Fruit fly (Drosophila melanogaster) whole organism, wandering third instar larva: ENCODE results near the gene fog.
"Not testable (repeated sequence)": the region's sequence is repeated elsewhere in the genome, so short reads cannot be mapped to it uniquely, and the experiment has no call there.

ENCODE experiments used
- Abd-B ChIP-seq: fragments of >200 bp; optimal IDR thresholded peaks from 2 replicates; lab custom pipeline; 2017; ENCODE audit warnings: missing biosample characterization, missing genetic modification characterization
- CG9705 ChIP-seq: fragments of 200-800 bp; sonication (Bioruptor generic); optimal IDR thresholded peaks from 2 replicates; lab custom pipeline; 2018; ENCODE audit warnings: missing biosample characterization, mild to moderate bottlenecking, missing genetic modification characterization
- CrebA ChIP-seq: fragments of 200-800 bp; sonication (Bioruptor generic); optimal IDR thresholded peaks from 2 replicates; lab custom pipeline; 2016; ENCODE audit warnings: missing biosample characterization, mild to moderate bottlenecking, missing genetic modification characterization, borderline replicate concordance
- Dif ChIP-seq: fragments of 200-275, 200-300 bp; sonication (Bioruptor generic); optimal IDR thresholded peaks from 2 replicates; lab custom pipeline; 2018; ENCODE audit warnings: missing biosample characterization, missing genetic modification characterization; ENCODE audit not compliant: partially characterized antibody
- GATAd ChIP-seq: sonication (Bioruptor generic); optimal IDR thresholded peaks from 2 replicates; lab custom pipeline; 2016; ENCODE audit warnings: missing biosample characterization, missing genetic modification characterization
- Hnf4 ChIP-seq: fragments of 200-800 bp; sonication (Bioruptor generic); optimal IDR thresholded peaks from 2 replicates; lab custom pipeline; 2016; ENCODE audit warnings: missing biosample characterization, mild to moderate bottlenecking, missing genetic modification characterization
- Hr78 ChIP-seq: fragments of >200 bp; optimal IDR thresholded peaks from 2 replicates; lab custom pipeline; 2017; ENCODE audit warnings: missing biosample characterization, missing genetic modification characterization
- Hr83 ChIP-seq: fragments of 200-300 bp; sonication (Bioruptor generic); optimal IDR thresholded peaks from 2 replicates; lab custom pipeline; 2016; ENCODE audit warnings: missing biosample characterization, mild to moderate bottlenecking, missing genetic modification characterization, moderate library complexity; ENCODE audit not compliant: poor library complexity, severe bottlenecking
- Mio ChIP-seq: sonication (Bioruptor generic); optimal IDR thresholded peaks from 2 replicates; lab custom pipeline; 2016; ENCODE audit warnings: missing biosample characterization, missing genetic modification characterization
- Myc ChIP-seq: fragments of >200 bp; optimal IDR thresholded peaks from 2 replicates; lab custom pipeline; 2017
- Rel ChIP-seq, 2 experiments: fragments of 200-800 bp; sonication (Bioruptor generic) in 1 of 2; optimal IDR thresholded peaks; 2 replicates in 1 of 2; 3 replicates in 1 of 2; lab custom pipeline; 2016 to 2019; ENCODE audit warnings: mild to moderate bottlenecking in 2 of 2, missing biosample characterization in 2 of 2, missing genetic modification characterization in 2 of 2, moderate library complexity in 1 of 2
- Sp1 ChIP-seq: fragments of 200-800 bp; sonication (Bioruptor generic); optimal IDR thresholded peaks from 3 replicates; lab custom pipeline; 2019; ENCODE audit warnings: missing biosample characterization, mild to moderate bottlenecking, missing genetic modification characterization, moderate library complexity
- br ChIP-seq: fragments of 200-800 bp; sonication (Bioruptor generic); optimal IDR thresholded peaks from 2 replicates; lab custom pipeline; 2016; ENCODE audit warnings: missing biosample characterization, missing genetic modification characterization
- brk ChIP-seq: fragments of 200-800 bp; sonication (Bioruptor generic); optimal IDR thresholded peaks from 2 replicates; lab custom pipeline; 2016; ENCODE audit warnings: missing biosample characterization, mild to moderate bottlenecking, missing genetic modification characterization
- dl ChIP-seq, 2 experiments: fragments of 175-275, 200-275 bp in 1 of 2; fragments of 200-275 bp in 1 of 2; sonication (Bioruptor generic); optimal IDR thresholded peaks; lab custom pipeline; 2018; ENCODE audit warnings: mild to moderate bottlenecking in 2 of 2, missing biosample characterization in 2 of 2, missing genetic modification characterization in 2 of 2, moderate library complexity in 2 of 2; ENCODE audit not compliant: partially characterized antibody in 2 of 2, insufficient read depth in 1 of 2
- dmrt93B ChIP-seq: fragments of 200-800 bp; sonication (Bioruptor generic); optimal IDR thresholded peaks from 2 replicates; lab custom pipeline; 2018; ENCODE audit warnings: missing biosample characterization, mild to moderate bottlenecking, missing genetic modification characterization
- dsf ChIP-seq: sonication (Bioruptor generic); optimal IDR thresholded peaks from 2 replicates; lab custom pipeline; 2016; ENCODE audit warnings: missing biosample characterization, missing genetic modification characterization, borderline replicate concordance
- foxo ChIP-seq, 2 experiments: fragments of 200-800 bp; sonication (Bioruptor generic); optimal IDR thresholded peaks; 2 replicates in 1 of 2; 3 replicates in 1 of 2; lab custom pipeline; 2016 to 2017; ENCODE audit warnings: missing biosample characterization in 2 of 2, missing genetic modification characterization in 2 of 2
- fru ChIP-seq: fragments of 200-800 bp; sonication (Bioruptor generic); optimal IDR thresholded peaks from 3 replicates; lab custom pipeline; 2016; ENCODE audit warnings: missing biosample characterization, mild to moderate bottlenecking, missing genetic modification characterization
- h ChIP-seq: fragments of 200-800 bp; sonication (Bioruptor generic); optimal IDR thresholded peaks from 3 replicates; lab custom pipeline; 2016; ENCODE audit warnings: missing biosample characterization, mild to moderate bottlenecking, missing genetic modification characterization
- pan ChIP-seq: fragments of >200 bp; optimal IDR thresholded peaks from 2 replicates; lab custom pipeline; 2017
- rgr ChIP-seq: fragments of 200-800 bp; sonication (Bioruptor generic); optimal IDR thresholded peaks from 3 replicates; lab custom pipeline; 2016; ENCODE audit warnings: missing biosample characterization, mild to moderate bottlenecking, missing genetic modification characterization
- sage ChIP-seq: fragments of 200-800 bp; sonication (Bioruptor generic); optimal IDR thresholded peaks from 2 replicates; lab custom pipeline; 2016; ENCODE audit warnings: missing biosample characterization, mild to moderate bottlenecking, missing genetic modification characterization
- tai ChIP-seq: sonication (Bioruptor generic); optimal IDR thresholded peaks from 2 replicates; lab custom pipeline; 2016; ENCODE audit warnings: missing biosample characterization, missing genetic modification characterization
- usp ChIP-seq: fragments of >200 bp; optimal IDR thresholded peaks from 2 replicates; lab custom pipeline; 2017; ENCODE audit warnings: missing biosample characterization, missing genetic modification characterization
- woc ChIP-seq: sonication (Bioruptor generic); optimal IDR thresholded peaks from 2 replicates; lab custom pipeline; 2016; ENCODE audit warnings: missing biosample characterization, mild to moderate bottlenecking, missing genetic modification characterization

fog gene

DNA sequence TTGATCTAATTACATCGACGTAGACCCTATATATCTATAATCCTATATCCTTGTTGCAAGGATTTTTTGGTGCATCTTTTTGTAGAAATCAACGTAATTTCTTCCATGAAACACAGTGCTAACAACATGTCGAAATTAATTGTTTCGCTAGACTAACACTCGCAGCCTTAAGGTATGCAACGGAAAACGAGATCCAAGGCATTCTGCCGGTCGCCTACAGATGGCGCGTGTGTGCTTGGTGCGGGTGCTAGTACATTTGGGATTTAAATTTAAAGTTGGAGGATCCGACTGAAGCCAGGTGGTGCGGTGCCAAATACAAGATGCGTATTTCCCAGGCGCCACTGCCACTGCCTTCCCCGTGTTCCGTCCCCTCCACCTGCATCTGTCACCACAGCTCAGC, 30.3 kb downstream of the fog start:
- no peak for TF ChIP-seq woc (GFP tag; lab: Kevin White, UChicago)
- no peak for TF ChIP-seq dsf
- TF ChIP-seq dmrt93B = no peak
- TF ChIP-seq Hr83 = no peak
- TF ChIP-seq br (GFP tag; lab: Kevin White, UChicago) = no peak
- TF ChIP-seq fru = no peak
- no peak for TF ChIP-seq Dif (GFP tag; lab: Kevin White, UChicago)
- no peak for TF ChIP-seq Myc (lab: Kevin White, UChicago)
- no peak for TF ChIP-seq pan
- no peak for TF ChIP-seq rgr (GFP tag; lab: Kevin White, UChicago)
- no peak for TF ChIP-seq GATAd (GFP tag; lab: Kevin White, UChicago)
- TF ChIP-seq Rel (GFP tag; optimal IDR thresholded peaks at IDR 0.05; lab: Kevin White, UChicago) = no peak
- no peak for TF ChIP-seq Rel (tag; optimal IDR thresholded peaks at IDR 0.05; lab: Kevin White, UChicago)

DNA sequence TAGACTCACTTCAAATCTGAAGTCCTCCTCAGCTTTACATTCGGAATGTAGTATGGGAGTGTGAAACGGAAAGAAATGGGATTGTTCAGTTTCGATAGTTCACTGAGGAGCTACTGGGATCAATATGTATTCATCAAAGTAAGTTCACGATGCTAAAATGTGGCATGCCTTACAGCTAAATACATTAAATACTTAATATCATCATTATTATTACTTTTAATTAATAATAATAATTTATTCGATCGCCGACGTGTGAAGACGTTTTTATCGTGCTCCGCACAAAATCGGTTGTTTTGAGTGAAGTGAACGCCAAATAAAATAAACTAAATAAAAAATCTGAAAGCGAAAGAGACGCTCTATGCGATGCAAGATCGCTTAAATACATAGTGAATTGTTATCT, 43.2 kb downstream of the fog start, which contains the start of gene CG12446:
Gene CG12446 (minus strand): TSS at position 101 of the 400 bp plus-strand sequence.
- not testable (repeated sequence) for TF ChIP-seq Hr78, Mio, br (GFP tag; lab: Kevin White, UChicago)

DNA sequence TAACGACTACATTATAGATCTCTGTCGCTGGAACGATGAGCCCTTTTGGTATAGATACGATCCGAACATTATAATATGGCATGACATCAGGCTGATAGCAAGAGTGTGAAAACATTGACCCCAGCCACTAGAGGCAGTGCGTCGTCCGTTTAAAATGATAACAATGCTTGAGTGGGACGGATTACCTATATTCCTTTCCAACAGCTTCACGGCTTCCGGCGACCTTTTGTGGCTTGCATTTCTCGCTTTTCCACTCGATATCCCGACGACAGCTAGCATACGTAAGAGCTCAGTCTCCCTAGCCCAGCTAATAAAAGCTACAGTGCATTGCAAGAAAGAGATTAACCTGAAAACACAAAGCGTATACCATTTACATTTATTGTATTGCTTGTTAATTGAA, 58.9 kb downstream of the fog start:
- TF ChIP-seq Sp1 (GFP tag; lab: Kevin White, UChicago) = no peak
- no peak for TF ChIP-seq Myc (lab: Kevin White, UChicago)
- TF ChIP-seq Hnf4 = no peak
- no peak for TF ChIP-seq CG9705
- TF ChIP-seq usp (GFP tag; lab: Kevin White, UChicago) = no peak
- no peak for TF ChIP-seq sage (GFP tag; lab: Kevin White, UChicago)
- no peak for TF ChIP-seq pan
- TF ChIP-seq Abd-B = no peak
- TF ChIP-seq h (GFP tag; lab: Kevin White, UChicago) = no peak
- TF ChIP-seq foxo (GFP tag; optimal IDR thresholded peaks at IDR 0.05; lab: Kevin White, UChicago) = no peak
- no peak for TF ChIP-seq rgr (GFP tag; lab: Kevin White, UChicago)
- TF ChIP-seq tai = no peak
- TF ChIP-seq CrebA (GFP tag; lab: Kevin White, UChicago) = no peak
- TF ChIP-seq dl (GFP tag; optimal IDR thresholded peaks at IDR 0.05; lab: Kevin White, UChicago; ENCODE audit: insufficient read depth in 1 of 2, partially characterized antibody in 2 of 2) = no peak
- TF ChIP-seq brk (GFP tag; lab: Kevin White, UChicago) = no peak
- TF ChIP-seq Hr83 = no peak
- TF ChIP-seq dsf = no peak
- no peak for TF ChIP-seq GATAd (GFP tag; lab: Kevin White, UChicago)
